Fruit fly (Drosophila melanogaster) whole organism, pupa: Measurements from ENCODE around the gene CG13690.

Experiments used
- CG10348 ChIP-seq: fragments of 200-800 bp; sonication (Bioruptor generic); IDR thresholded peaks from 2 replicates; pipeline ENCODE4 v1.3.6; 2022; ENCODE audit warnings: missing biosample characterization, missing genetic modification characterization
- CG12605 ChIP-seq: fragments of 200-800 bp; sonication (Bioruptor generic); IDR thresholded peaks from 2 replicates; pipeline ENCODE4 v1.3.6; 2022; ENCODE audit warnings: missing biosample characterization, missing genetic modification characterization
- CG13204 ChIP-seq: fragments of 200-800 bp; sonication (Bioruptor generic); optimal IDR thresholded peaks from 2 replicates; lab custom pipeline; 2018; ENCODE audit warnings: missing biosample characterization, mild to moderate bottlenecking, missing genetic modification characterization, moderate library complexity
- CG14655 ChIP-seq: fragments of 200-800 bp; sonication (Bioruptor generic); optimal IDR thresholded peaks from 3 replicates; lab custom pipeline; 2017; ENCODE audit warnings: mild to moderate bottlenecking, missing biosample characterization, missing genetic modification reagents, missing genetic modification characterization
- CG15710 ChIP-seq: fragments of 200-800 bp; sonication (Bioruptor generic); optimal IDR thresholded peaks from 2 replicates; lab custom pipeline; 2018; ENCODE audit warnings: missing biosample characterization, mild to moderate bottlenecking, missing genetic modification characterization, moderate library complexity
- CG17806 ChIP-seq: fragments of 200-800 bp; sonication (Bioruptor generic); optimal IDR thresholded peaks from 2 replicates; lab custom pipeline; 2018; ENCODE audit warnings: missing biosample characterization, mild to moderate bottlenecking, missing genetic modification characterization, moderate library complexity
- CG32121 ChIP-seq: fragments of 200-800 bp; sonication (Bioruptor generic); IDR thresholded peaks from 2 replicates; pipeline ENCODE4 v1.3.6; 2022; ENCODE audit warnings: missing biosample characterization, missing genetic modification characterization
- CG34367 ChIP-seq: fragments of 200-800 bp; sonication (Bioruptor generic); optimal IDR thresholded peaks from 2 replicates; lab custom pipeline; 2018; ENCODE audit warnings: missing biosample characterization, mild to moderate bottlenecking, missing genetic modification characterization
- CG4496 ChIP-seq: fragments of 200-800 bp; sonication (Bioruptor generic); IDR thresholded peaks from 3 replicates; pipeline ENCODE4 v1.3.6; 2022; ENCODE audit warnings: missing biosample characterization, missing genetic modification characterization
- CG8159 ChIP-seq: fragments of 200-800 bp; sonication (Bioruptor generic); optimal IDR thresholded peaks from 3 replicates; lab custom pipeline; 2018; ENCODE audit warnings: missing biosample characterization, mild to moderate bottlenecking, missing genetic modification characterization, moderate library complexity
- CG8301 ChIP-seq: fragments of 200-800 bp; sonication (Bioruptor generic); optimal IDR thresholded peaks from 2 replicates; lab custom pipeline; 2018; ENCODE audit warnings: missing biosample characterization, mild to moderate bottlenecking, missing genetic modification characterization
- CG9948 ChIP-seq: fragments of 200-800 bp; sonication (Bioruptor generic); optimal IDR thresholded peaks from 2 replicates; lab custom pipeline; 2018; ENCODE audit warnings: missing biosample characterization, mild to moderate bottlenecking, missing genetic modification characterization, moderate library complexity
- D1 ChIP-seq: fragments of 200-800 bp; sonication (Bioruptor generic); optimal IDR thresholded peaks from 2 replicates; lab custom pipeline; 2018; ENCODE audit warnings: missing biosample characterization, mild to moderate bottlenecking, missing genetic modification characterization, moderate library complexity
- EcR ChIP-seq: fragments of 200-800 bp; sonication (Bioruptor generic); optimal IDR thresholded peaks from 3 replicates; lab custom pipeline; 2019; ENCODE audit warnings: missing biosample characterization, missing genetic modification characterization, mild to moderate bottlenecking, moderate library complexity, missing genetic modification reagents
- Ets98B ChIP-seq: fragments of 200-800 bp; sonication (Bioruptor generic); IDR thresholded peaks from 2 replicates; pipeline ENCODE4 v1.3.6; 2022; ENCODE audit warnings: missing biosample characterization, missing genetic modification characterization
- Pif1A ChIP-seq: fragments of 200-800 bp; sonication (Bioruptor generic); optimal IDR thresholded peaks from 3 replicates; lab custom pipeline; 2016; ENCODE audit warnings: missing biosample characterization, missing genetic modification characterization
- Pif1B ChIP-seq: fragments of 200-800 bp; sonication (Bioruptor generic); optimal IDR thresholded peaks from 3 replicates; lab custom pipeline; 2016; ENCODE audit warnings: missing biosample characterization, missing genetic modification characterization
- Snoo ChIP-seq: fragments of 200-800 bp; sonication (Bioruptor generic); optimal IDR thresholded peaks from 3 replicates; lab custom pipeline; 2017; ENCODE audit warnings: missing biosample characterization, mild to moderate bottlenecking, missing genetic modification characterization, inconsistent platforms
- fd96Ca ChIP-seq: fragments of 200-800 bp; sonication (Bioruptor generic); IDR thresholded peaks from 3 replicates; pipeline ENCODE4 v1.3.6; 2022; ENCODE audit warnings: missing biosample characterization, missing genetic modification characterization
- gl ChIP-seq: fragments of 200-800 bp; sonication (Bioruptor generic); optimal IDR thresholded peaks from 2 replicates; lab custom pipeline; 2018; ENCODE audit warnings: missing biosample characterization, mild to moderate bottlenecking, missing genetic modification characterization
- rn ChIP-seq: fragments of 200-800 bp; sonication (Bioruptor generic); IDR thresholded peaks from 2 replicates; pipeline ENCODE4 v1.3.6; 2022; ENCODE audit warnings: missing biosample characterization, missing genetic modification characterization

CG13690 gene

dm6 chr2L:439339-439738, 19.9 kb upstream of the CG13690 start:
- peak; percentile 57 for TF ChIP-seq CG12605 (GFP tag; lab: Robert Waterston, UW)
- 0 out of 2 replicates have a peak, but pooled peaks have one; percentile 18 for TF ChIP-seq CG32121
- TF ChIP-seq fd96Ca (GFP tag; lab: Robert Waterston, UW) = peak; percentile 81
- TF ChIP-seq CG14655 (GFP tag; lab: Kevin White, UChicago) = peak; percentile 92
- TF ChIP-seq CG13204 (GFP tag; lab: Kevin White, UChicago) = no peak
- peak; percentile 54 for TF ChIP-seq D1 (tag; lab: Kevin White, UChicago)
- TF ChIP-seq Pif1A (GFP tag; lab: Kevin White, UChicago) = peak; percentile 82
- TF ChIP-seq CG15710 (tag; lab: Kevin White, UChicago) = peak; percentile 82
- TF ChIP-seq EcR (GFP tag; lab: Kevin White, UChicago) = no peak
- TF ChIP-seq CG34367 (tag; lab: Kevin White, UChicago) = peak; percentile 76
- TF ChIP-seq rn (GFP tag; lab: Robert Waterston, UW) = 0 out of 2 replicates have a peak, but pooled peaks have one; percentile 14
- peak; percentile 70 for TF ChIP-seq CG4496 (GFP tag; lab: Robert Waterston, UW)
- TF ChIP-seq CG17806 (tag; lab: Kevin White, UChicago) = peak; percentile 92
- TF ChIP-seq CG9948 (tag; lab: Kevin White, UChicago) = peak; percentile 89
- TF ChIP-seq Ets98B (GFP tag; lab: Robert Waterston, UW) = peak; percentile 82
- peak; percentile 87 for TF ChIP-seq CG8159 (tag; lab: Kevin White, UChicago)
- no peak for TF ChIP-seq CG10348 (GFP tag; lab: Robert Waterston, UW)
- peak; percentile 82 for TF ChIP-seq Pif1B (GFP tag; lab: Kevin White, UChicago)
- TF ChIP-seq gl (tag; lab: Kevin White, UChicago) = peak; percentile 67
- peak; percentile 85 for TF ChIP-seq Snoo (tag; lab: Kevin White, UChicago)
- TF ChIP-seq CG8301 = peak; percentile 90

- TF ChIP-seq CG13204 (GFP tag; lab: Kevin White, UChicago) = no peak
- no peak for TF ChIP-seq gl (tag; lab: Kevin White, UChicago)
- TF ChIP-seq Snoo (tag; lab: Kevin White, UChicago) = no peak
- TF ChIP-seq CG15710 (tag; lab: Kevin White, UChicago) = no peak
- no peak for TF ChIP-seq D1 (tag; lab: Kevin White, UChicago)
- TF ChIP-seq CG10348 (GFP tag; lab: Robert Waterston, UW) = no peak
- no peak for TF ChIP-seq Pif1A (GFP tag; lab: Kevin White, UChicago)
- no peak for TF ChIP-seq CG34367 (tag; lab: Kevin White, UChicago)
- TF ChIP-seq CG4496 (GFP tag; lab: Robert Waterston, UW) = no peak
- no peak for TF ChIP-seq CG8159 (tag; lab: Kevin White, UChicago)
- no peak for TF ChIP-seq Ets98B (GFP tag; lab: Robert Waterston, UW)
- no peak for TF ChIP-seq CG14655 (GFP tag; lab: Kevin White, UChicago)
- no peak for TF ChIP-seq Pif1B (GFP tag; lab: Kevin White, UChicago)
- no peak for TF ChIP-seq CG8301
- TF ChIP-seq CG12605 (GFP tag; lab: Robert Waterston, UW) = no peak
- TF ChIP-seq CG9948 (tag; lab: Kevin White, UChicago) = no peak
- no peak for TF ChIP-seq fd96Ca (GFP tag; lab: Robert Waterston, UW)
- TF ChIP-seq CG17806 (tag; lab: Kevin White, UChicago) = no peak
Measured at dm6 chr2L:437498-437897, 18.0 kb upstream of the CG13690 start.

- peak; percentile 61 for TF ChIP-seq CG8301
- TF ChIP-seq D1 (tag; lab: Kevin White, UChicago) = no peak
- peak; percentile 54; the same call in 1 of the 3 replicates for TF ChIP-seq fd96Ca (GFP tag; lab: Robert Waterston, UW)
- 0 out of 2 replicates have a peak, but pooled peaks have one; percentile 23 for TF ChIP-seq CG10348 (GFP tag; lab: Robert Waterston, UW)
- no peak for TF ChIP-seq CG13204 (GFP tag; lab: Kevin White, UChicago)
- peak; percentile 54; the same call in 1 of the 3 replicates for TF ChIP-seq CG4496 (GFP tag; lab: Robert Waterston, UW)
- peak; percentile 2 for TF ChIP-seq EcR (GFP tag; lab: Kevin White, UChicago)
- TF ChIP-seq CG12605 (GFP tag; lab: Robert Waterston, UW) = peak; percentile 64
- peak; percentile 53 for TF ChIP-seq Pif1A (GFP tag; lab: Kevin White, UChicago)
- peak; percentile 54; the same call in 1 of the 2 replicates for TF ChIP-seq rn (GFP tag; lab: Robert Waterston, UW)
- TF ChIP-seq gl (tag; lab: Kevin White, UChicago) = peak; percentile 5
- TF ChIP-seq CG15710 (tag; lab: Kevin White, UChicago) = peak; percentile 49
- TF ChIP-seq CG17806 (tag; lab: Kevin White, UChicago) = peak; percentile 60
- TF ChIP-seq CG34367 (tag; lab: Kevin White, UChicago) = peak; percentile 19
- peak; percentile 83 for TF ChIP-seq Ets98B (GFP tag; lab: Robert Waterston, UW)
- peak; percentile 61 for TF ChIP-seq CG8159 (tag; lab: Kevin White, UChicago)
- peak; percentile 66 for TF ChIP-seq CG14655 (GFP tag; lab: Kevin White, UChicago)
- peak; percentile 52 for TF ChIP-seq CG9948 (tag; lab: Kevin White, UChicago)
- peak; percentile 51 for TF ChIP-seq Pif1B (GFP tag; lab: Kevin White, UChicago)
- TF ChIP-seq CG32121 = peak; percentile 83
- TF ChIP-seq Snoo (tag; lab: Kevin White, UChicago) = no peak
Measured at dm6 chr2L:435311-435806, 15.9 kb upstream of the CG13690 start.

dm6 chr2L:434439-434838, 15.0 kb upstream of the CG13690 start:
- no peak for TF ChIP-seq Pif1B (GFP tag; lab: Kevin White, UChicago)
- TF ChIP-seq CG4496 (GFP tag; lab: Robert Waterston, UW) = no peak
- TF ChIP-seq CG8301 = no peak
- no peak for TF ChIP-seq CG9948 (tag; lab: Kevin White, UChicago)
- no peak for TF ChIP-seq D1 (tag; lab: Kevin White, UChicago)

- no peak for TF ChIP-seq Pif1B (GFP tag; lab: Kevin White, UChicago)
- TF ChIP-seq CG32121 = no peak
- TF ChIP-seq fd96Ca (GFP tag; lab: Robert Waterston, UW) = no peak
- no peak for TF ChIP-seq rn (GFP tag; lab: Robert Waterston, UW)
- TF ChIP-seq CG14655 (GFP tag; lab: Kevin White, UChicago) = no peak
- no peak for TF ChIP-seq CG9948 (tag; lab: Kevin White, UChicago)
- no peak for TF ChIP-seq CG10348 (GFP tag; lab: Robert Waterston, UW)
- TF ChIP-seq CG8301 = no peak
- no peak for TF ChIP-seq CG4496 (GFP tag; lab: Robert Waterston, UW)
- TF ChIP-seq EcR (GFP tag; lab: Kevin White, UChicago) = no peak
- no peak for TF ChIP-seq CG13204 (GFP tag; lab: Kevin White, UChicago)
- TF ChIP-seq CG8159 (tag; lab: Kevin White, UChicago) = no peak
- TF ChIP-seq CG17806 (tag; lab: Kevin White, UChicago) = no peak
- TF ChIP-seq, all 21 proteins: peak for 0
Measured at dm6 chr2L:432119-432518, 12.7 kb upstream of the CG13690 start.
